Worm (Caenorhabditis elegans) whole organism, L2 larva: Measurements from ENCODE around the gene D2007.2.
A peak's percentile ranks its signal among the peaks of the same experiment; 100 is the strongest.

ENCODE experiments used
- C34F6.9 ChIP-seq: fragments of 150-350 bp; optimal IDR thresholded peaks from 2 replicates; lab custom pipeline; 2014; ENCODE audit warnings: missing biosample characterization, missing genetic modification characterization
- F13H6.1 ChIP-seq: sonication (generic microtip); optimal IDR thresholded peaks from 2 replicates; lab custom pipeline; 2016; ENCODE audit warnings: missing genetic modification characterization, missing compliant biosample characterization
- Y55F3AM.14 ChIP-seq: fragments of 200-800 bp; sonication (Bioruptor generic); optimal IDR thresholded peaks from 2 replicates; lab custom pipeline; 2018; ENCODE audit warnings: mild to moderate bottlenecking, missing genetic modification characterization, missing compliant biosample characterization
- alr-1 ChIP-seq: fragments of 150-350 bp; optimal IDR thresholded peaks from 2 replicates; lab custom pipeline; 2014; ENCODE audit warnings: missing biosample characterization, missing genetic modification characterization
- aly-2 ChIP-seq: fragments of 150-350 bp; optimal IDR thresholded peaks from 2 replicates; lab custom pipeline; 2014; ENCODE audit warnings: missing biosample characterization, missing genetic modification characterization
- blmp-1 ChIP-seq: sonication (generic microtip); optimal IDR thresholded peaks from 2 replicates; lab custom pipeline; 2017; ENCODE audit warnings: missing genetic modification characterization, mild to moderate bottlenecking, missing compliant biosample characterization, antibody characterized with exemption, moderate library complexity; ENCODE audit not compliant: insufficient read depth
- ceh-16 ChIP-seq: fragments of 150-350 bp; optimal IDR thresholded peaks from 2 replicates; lab custom pipeline; 2014; ENCODE audit warnings: missing biosample characterization, missing genetic modification characterization
- crh-2 ChIP-seq: sonication (generic microtip); optimal IDR thresholded peaks from 2 replicates; lab custom pipeline; 2017; ENCODE audit warnings: missing biosample characterization, missing genetic modification characterization
- dmd-4 ChIP-seq: sonication (generic microtip); optimal IDR thresholded peaks from 2 replicates; lab custom pipeline; 2017; ENCODE audit warnings: missing biosample characterization, missing genetic modification characterization
- egl-27 ChIP-seq: sonication (generic microtip); optimal IDR thresholded peaks from 3 replicates; lab custom pipeline; 2017; ENCODE audit warnings: missing biosample characterization, missing genetic modification reagents, missing genetic modification characterization
- elt-1 ChIP-seq: fragments of 150-350 bp; optimal IDR thresholded peaks from 2 replicates; lab custom pipeline; 2014; ENCODE audit warnings: missing biosample characterization, missing genetic modification characterization
- elt-3 ChIP-seq: sonication (generic microtip); optimal IDR thresholded peaks from 2 replicates; lab custom pipeline; 2017; ENCODE audit warnings: missing biosample characterization, missing genetic modification characterization
- fos-1 ChIP-seq: fragments of 150-350 bp; optimal IDR thresholded peaks from 2 replicates; lab custom pipeline; 2014; ENCODE audit warnings: missing biosample characterization, missing genetic modification characterization
- gmeb-1 ChIP-seq: fragments of 150-350 bp; optimal IDR thresholded peaks from 2 replicates; lab custom pipeline; 2014; ENCODE audit warnings: missing biosample characterization, missing genetic modification characterization
- lin-11 ChIP-seq: fragments of 150-350 bp; sonication (generic microtip); optimal IDR thresholded peaks from 2 replicates; lab custom pipeline; 2014; ENCODE audit warnings: missing biosample characterization, missing genetic modification characterization, inconsistent platforms, mixed read lengths
- lin-13 ChIP-seq: fragments of 150-350 bp; optimal IDR thresholded peaks from 2 replicates; lab custom pipeline; 2014; ENCODE audit warnings: missing biosample characterization, missing genetic modification reagents, missing genetic modification characterization
- lin-39 ChIP-seq: fragments of 150-350 bp; optimal IDR thresholded peaks from 2 replicates; lab custom pipeline; 2014; ENCODE audit warnings: missing biosample characterization, missing genetic modification reagents, missing genetic modification characterization
- lsy-2 ChIP-seq, 2 experiments: fragments of 150-350 bp in 1 of 2; sonication (generic microtip) in 1 of 2; optimal IDR thresholded peaks; 2 replicates each; lab custom pipeline; 2014 to 2017; ENCODE audit warnings: missing biosample characterization in 2 of 2, missing genetic modification characterization in 2 of 2
- mdl-1 ChIP-seq, 2 experiments: fragments of 150-350 bp in 1 of 2; sonication (generic microtip) in 1 of 2; optimal IDR thresholded peaks; 2 replicates each; lab custom pipeline; 2017; ENCODE audit warnings: missing biosample characterization in 2 of 2, missing genetic modification characterization in 2 of 2
- nhr-10 ChIP-seq: sonication (generic microtip); optimal IDR thresholded peaks from 2 replicates; lab custom pipeline; 2017; ENCODE audit warnings: missing biosample characterization, missing genetic modification characterization
- nhr-12 ChIP-seq: fragments of 150-350 bp; optimal IDR thresholded peaks from 2 replicates; lab custom pipeline; 2014; ENCODE audit warnings: missing biosample characterization, missing genetic modification characterization
- nhr-129 ChIP-seq: fragments of 150-350 bp; optimal IDR thresholded peaks from 2 replicates; lab custom pipeline; 2014; ENCODE audit warnings: missing biosample characterization, missing genetic modification characterization
- nhr-21 ChIP-seq: fragments of 150-350 bp; optimal IDR thresholded peaks from 2 replicates; lab custom pipeline; 2014; ENCODE audit warnings: missing biosample characterization, missing genetic modification characterization
- nhr-23 ChIP-seq: fragments of 150-350 bp; optimal IDR thresholded peaks from 2 replicates; lab custom pipeline; 2014; ENCODE audit warnings: missing biosample characterization, missing genetic modification reagents, missing genetic modification characterization
- nhr-237 ChIP-seq: fragments of 150-350 bp; optimal IDR thresholded peaks from 2 replicates; lab custom pipeline; 2014; ENCODE audit warnings: missing biosample characterization, missing genetic modification characterization
- nhr-25 ChIP-seq: fragments of 150-350 bp; sonication (generic microtip); optimal IDR thresholded peaks from 3 replicates; lab custom pipeline; 2014; ENCODE audit warnings: missing biosample characterization, missing genetic modification characterization
- nhr-77 ChIP-seq: fragments of 150-350 bp; optimal IDR thresholded peaks from 2 replicates; lab custom pipeline; 2014; ENCODE audit warnings: missing biosample characterization, missing genetic modification characterization
- peb-1 ChIP-seq: fragments of 150-350 bp; optimal IDR thresholded peaks from 2 replicates; lab custom pipeline; 2014; ENCODE audit warnings: missing biosample characterization, missing genetic modification characterization
- sem-4 ChIP-seq: fragments of 150-350 bp; optimal IDR thresholded peaks from 2 replicates; lab custom pipeline; 2014; ENCODE audit warnings: missing biosample characterization, missing genetic modification reagents, missing genetic modification characterization
- skn-1 ChIP-seq: sonication (generic microtip); optimal IDR thresholded peaks from 2 replicates; lab custom pipeline; 2017; ENCODE audit warnings: missing biosample characterization, missing genetic modification characterization
- sma-3 ChIP-seq: sonication (generic microtip); optimal IDR thresholded peaks from 2 replicates; lab custom pipeline; 2016; ENCODE audit warnings: missing genetic modification reagents, missing genetic modification characterization, missing compliant biosample characterization
- sma-9 ChIP-seq, 2 experiments: fragments of 150-350 bp in 1 of 2; sonication (generic microtip) in 1 of 2; optimal IDR thresholded peaks; 2 replicates each; lab custom pipeline; 2014 to 2016; ENCODE audit warnings: missing genetic modification characterization in 2 of 2, mild to moderate bottlenecking in 1 of 2, missing biosample characterization in 1 of 2, missing compliant biosample characterization in 1 of 2, missing genetic modification reagents in 1 of 2, moderate library complexity in 1 of 2
- snpc-4 ChIP-seq: fragments of 150-350 bp; optimal IDR thresholded peaks from 2 replicates; lab custom pipeline; 2014; ENCODE audit warnings: missing biosample characterization, missing genetic modification characterization
- unc-39 ChIP-seq: fragments of 150-350 bp; optimal IDR thresholded peaks from 2 replicates; lab custom pipeline; 2014; ENCODE audit warnings: missing biosample characterization, missing genetic modification characterization
- unc-55 ChIP-seq: fragments of 150-350 bp; sonication (generic microtip); optimal IDR thresholded peaks from 3 replicates; lab custom pipeline; 2014; ENCODE audit warnings: missing biosample characterization, missing genetic modification reagents, missing genetic modification characterization
- ztf-1 ChIP-seq: fragments of 200-800 bp; sonication (Bioruptor generic); conservative IDR thresholded peaks from 2 replicates; pipeline ENCODE4 v1.3.6; 2022; ENCODE audit warnings: missing genetic modification characterization, missing compliant biosample characterization
- ztf-11 ChIP-seq: sonication (generic microtip); optimal IDR thresholded peaks from 2 replicates; lab custom pipeline; 2017; ENCODE audit warnings: missing biosample characterization, missing genetic modification characterization
- ztf-4 ChIP-seq: fragments of 150-350 bp; optimal IDR thresholded peaks from 2 replicates; lab custom pipeline; 2014; ENCODE audit warnings: missing biosample characterization, missing genetic modification characterization

D2007.2 gene

DNA sequence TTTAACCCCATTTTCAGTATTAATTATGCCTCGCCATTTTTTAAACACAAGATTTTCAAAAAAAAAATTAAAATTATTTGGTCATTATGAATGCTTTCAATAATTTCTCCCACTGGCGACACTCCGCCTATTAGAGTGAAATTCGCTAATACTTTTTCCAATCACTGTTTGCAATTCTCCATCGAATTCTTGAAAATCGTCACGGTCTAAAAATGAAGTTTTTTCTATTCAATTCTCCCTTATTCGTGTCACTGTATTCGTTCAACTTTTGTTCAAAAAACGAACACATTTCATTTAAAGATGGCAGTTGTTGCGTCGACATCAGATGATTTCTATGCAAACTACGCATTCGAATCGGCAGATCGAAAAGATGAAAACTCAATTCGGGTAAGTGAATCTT, 40.3 kb upstream of the D2007.2 start, which contains the start of gene C14B9.3:
Gene C14B9.3, plus strand, starts transcription at position 301 of the 400 bp plus-strand sequence.
- TF ChIP-seq nhr-25 (tag; lab: Kevin White, UChicago) (no peak), ztf-4 (tag; lab: Kevin White, UChicago) (no peak), ztf-1 (GFP tag; lab: Robert Waterston, UW) (no peak), skn-1 (tag; lab: Kevin White, UChicago) (no peak), crh-2 (tag; lab: Kevin White, UChicago) (no peak), nhr-23 (no peak), nhr-237 (tag; lab: Kevin White, UChicago) (no peak), snpc-4 (tag; lab: Kevin White, UChicago) (no peak)
- TF ChIP-seq, all 48 proteins: peak for 0

DNA sequence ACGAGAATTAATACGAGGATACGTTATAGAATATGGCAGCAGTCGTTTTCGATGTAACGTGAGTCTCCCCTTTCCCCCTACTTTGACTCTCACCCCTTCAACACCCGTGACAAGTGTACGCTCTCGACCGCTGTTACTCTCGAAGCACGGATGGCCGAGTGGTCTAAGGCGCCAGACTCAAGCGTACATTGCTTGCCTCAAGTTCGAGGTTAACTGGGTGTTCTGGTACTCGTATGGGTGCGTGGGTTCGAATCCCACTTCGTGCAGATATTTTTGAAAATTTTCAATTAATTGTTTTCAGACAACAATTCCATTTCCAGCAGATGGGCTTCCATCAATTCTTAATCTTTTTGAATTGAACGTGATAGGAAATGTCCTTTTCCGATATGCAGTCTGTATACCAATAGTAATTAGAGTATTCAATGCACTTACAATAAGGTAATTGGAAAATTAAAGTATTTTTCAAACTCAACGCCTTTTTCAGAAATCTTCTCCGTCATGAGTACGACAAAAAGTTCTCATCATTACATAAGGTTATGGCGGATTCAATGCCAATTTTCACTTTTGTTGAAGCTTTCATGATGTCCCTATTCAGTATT, 39.2 kb upstream of the D2007.2 start:
- peak; percentile 59 for TF ChIP-seq lin-11
- TF ChIP-seq crh-2 (tag; lab: Kevin White, UChicago), result peak; percentile 51
- peak; percentile 0 for TF ChIP-seq snpc-4 (tag; lab: Kevin White, UChicago)
- TF ChIP-seq nhr-129 (tag; lab: Kevin White, UChicago), result peak; percentile 84
- peak; percentile 33 for TF ChIP-seq fos-1 (tag; lab: Kevin White, UChicago)
- peak; percentile 66 for TF ChIP-seq sma-9 (GFP tag; optimal IDR thresholded peaks at IDR 0.05; lab: Kevin White, UChicago)
- TF ChIP-seq sma-9 (tag; optimal IDR thresholded peaks at IDR 0.05; lab: Kevin White, UChicago), result no peak
- peak; percentile 20 for TF ChIP-seq nhr-25 (tag; lab: Kevin White, UChicago)
- TF ChIP-seq egl-27 (tag; lab: Kevin White, UChicago), result peak; percentile 8
- TF ChIP-seq sma-3, result peak; percentile 67
- TF ChIP-seq gmeb-1 (tag; lab: Kevin White, UChicago), result peak; percentile 66
- TF ChIP-seq ceh-16 (tag; lab: Kevin White, UChicago), result peak; percentile 8
- no peak for TF ChIP-seq ztf-11 (tag; lab: Kevin White, UChicago)
- no peak for TF ChIP-seq aly-2 (tag; lab: Kevin White, UChicago)
- TF ChIP-seq elt-1 (tag; lab: Kevin White, UChicago), result no peak
- TF ChIP-seq elt-3 (tag; lab: Kevin White, UChicago), result no peak
- peak; percentile 75 for TF ChIP-seq C34F6.9 (tag; lab: Kevin White, UChicago)
- no peak for TF ChIP-seq nhr-12 (tag; lab: Kevin White, UChicago)
- no peak for TF ChIP-seq blmp-1 (tag; lab: Kevin White, UChicago)
- TF ChIP-seq nhr-10 (tag; lab: Kevin White, UChicago), result no peak
- peak; percentile 82 for TF ChIP-seq nhr-21 (tag; lab: Kevin White, UChicago)
- TF ChIP-seq ztf-4 (tag; lab: Kevin White, UChicago), result peak; percentile 47
- TF ChIP-seq sem-4 (tag; lab: Kevin White, UChicago), result peak; percentile 48
- peak; percentile 59 for TF ChIP-seq unc-55 (GFP tag; lab: Kevin White, UChicago)
- peak; percentile 61 for TF ChIP-seq Y55F3AM.14 (GFP tag; lab: Kevin White, UChicago)
- peak; percentile 70 for TF ChIP-seq lin-13 (GFP tag; lab: Kevin White, UChicago)
- peak; percentile 63 for TF ChIP-seq F13H6.1 (tag; lab: Kevin White, UChicago)
- peak; percentile 73 to 81 for TF ChIP-seq lsy-2 (tag; optimal IDR thresholded peaks at IDR 0.05; lab: Kevin White, UChicago)
- TF ChIP-seq, all 48 proteins: peak for 20

DNA sequence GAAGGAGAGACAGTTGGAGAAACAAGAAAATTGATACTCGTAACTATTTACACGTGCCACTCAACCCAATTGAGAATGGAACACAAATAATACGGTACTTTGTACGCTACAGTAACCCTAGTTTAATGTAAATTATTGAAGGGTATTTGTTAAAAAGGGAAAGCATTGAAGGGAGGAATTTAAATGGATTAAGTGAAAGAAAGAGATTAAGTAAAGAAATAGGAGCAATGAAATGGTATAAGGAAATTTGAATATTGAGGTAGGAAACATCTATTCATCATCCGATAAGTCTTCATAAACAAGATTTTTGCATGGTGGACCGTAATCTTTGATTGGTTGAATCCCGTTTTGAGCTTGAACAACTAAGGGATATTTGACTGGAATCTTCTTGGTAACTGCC, 37.4 kb upstream of the D2007.2 start:
- TF ChIP-seq snpc-4 (tag; lab: Kevin White, UChicago) (no peak), sma-3 (no peak), alr-1 (tag; lab: Kevin White, UChicago) (no peak), sma-9 (GFP tag; optimal IDR thresholded peaks at IDR 0.05; lab: Kevin White, UChicago) (no peak), sma-9 (tag; optimal IDR thresholded peaks at IDR 0.05; lab: Kevin White, UChicago) (no peak), lin-11 (no peak), blmp-1 (tag; lab: Kevin White, UChicago) (no peak), aly-2 (tag; lab: Kevin White, UChicago) (no peak), nhr-77 (no peak), lin-39 (tag; lab: Kevin White, UChicago) (no peak)

DNA sequence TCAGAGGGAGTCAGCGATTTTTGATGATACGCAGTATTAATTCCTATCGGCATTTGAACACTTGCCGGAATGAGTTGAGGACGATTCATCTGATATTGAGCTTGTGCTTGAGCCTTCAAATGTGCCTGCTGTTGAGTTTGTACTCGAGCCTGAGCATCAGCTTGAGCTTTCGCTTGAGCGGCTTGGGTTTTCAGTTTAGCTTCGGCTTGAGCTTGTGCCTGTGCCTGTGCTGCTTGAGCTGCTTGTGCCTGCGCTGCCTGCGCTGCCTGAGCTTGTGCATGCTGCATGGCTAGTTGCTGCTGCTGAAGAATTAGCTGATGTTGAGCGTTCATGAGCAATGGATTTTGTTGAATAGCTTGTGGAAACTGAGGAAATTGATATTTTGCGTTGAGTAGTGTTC, 32.9 kb upstream of the D2007.2 start:
- no peak for TF ChIP-seq nhr-10 (tag; lab: Kevin White, UChicago)
- TF ChIP-seq crh-2 (tag; lab: Kevin White, UChicago), result no peak
- no peak for TF ChIP-seq nhr-23
- TF ChIP-seq unc-39, result no peak
- TF ChIP-seq blmp-1 (tag; lab: Kevin White, UChicago), result no peak
- no peak for TF ChIP-seq Y55F3AM.14 (GFP tag; lab: Kevin White, UChicago)
- TF ChIP-seq nhr-25 (tag; lab: Kevin White, UChicago), result no peak
- no peak for TF ChIP-seq elt-1 (tag; lab: Kevin White, UChicago)
- TF ChIP-seq mdl-1 (tag; optimal IDR thresholded peaks at IDR 0.05; lab: Kevin White, UChicago), result no peak
- no peak for TF ChIP-seq peb-1 (tag; lab: Kevin White, UChicago)
- no peak for TF ChIP-seq dmd-4 (tag; lab: Kevin White, UChicago)
- no peak for TF ChIP-seq snpc-4 (tag; lab: Kevin White, UChicago)
- TF ChIP-seq F13H6.1 (tag; lab: Kevin White, UChicago), result no peak
- TF ChIP-seq alr-1 (tag; lab: Kevin White, UChicago), result no peak
- no peak for TF ChIP-seq ztf-11 (tag; lab: Kevin White, UChicago)
- TF ChIP-seq elt-3 (tag; lab: Kevin White, UChicago), result no peak
- TF ChIP-seq, all 48 proteins: peak for 0
